Fruit fly (Drosophila melanogaster) S2 (cell line): ENCODE data around the gene Ntf-2r.

Experiments
- CG8478 ChIP-seq: fragments of >200 bp; optimal IDR thresholded peaks from 2 replicates; lab custom pipeline; 2018
- CTCF ChIP-seq, 2 experiments: fragments of >200 bp; optimal IDR thresholded peaks; 2 replicates each; lab custom pipeline; 2018

dm6 chr2L:18484040-18484381 lies 29.6 kb downstream of the Ntf-2r start:
- TF ChIP-seq CG8478 (lab: Kevin White, UChicago) = no peak
- no peak for TF ChIP-seq CTCF (optimal IDR thresholded peaks at IDR 0.05; lab: Kevin White, UChicago)
